Worm (Caenorhabditis elegans) whole organism, early embryonic: ENCODE results near the gene C08F1.6.
"Not testable (repeated sequence)": the region's sequence is repeated elsewhere in the genome, so short reads cannot be mapped to it uniquely, and the experiment has no call there.

ENCODE experiments used
- B0310.2 ChIP-seq: sonication (generic microtip); optimal IDR thresholded peaks from 2 replicates; lab custom pipeline; 2016; ENCODE audit warnings: mild to moderate bottlenecking, missing genetic modification characterization, missing compliant biosample characterization
- F13C5.2 ChIP-seq: sonication (generic microtip); optimal IDR thresholded peaks from 2 replicates; lab custom pipeline; 2017; ENCODE audit warnings: mild to moderate bottlenecking, missing genetic modification characterization, inconsistent platforms, missing compliant biosample characterization
- aly-1 ChIP-seq: sonication (generic microtip); optimal IDR thresholded peaks from 2 replicates; lab custom pipeline; 2016; ENCODE audit warnings: missing genetic modification characterization, missing compliant biosample characterization
- ama-1 ChIP-seq: fragments of 150-350 bp; optimal IDR thresholded peaks from 2 replicates; lab custom pipeline; 2014
- ceh-13 ChIP-seq: fragments of 200-800 bp; sonication (Bioruptor generic); optimal IDR thresholded peaks from 2 replicates; lab custom pipeline; 2018; ENCODE audit warnings: mild to moderate bottlenecking, missing genetic modification characterization, missing compliant biosample characterization
- ceh-36 ChIP-seq: sonication (generic microtip); optimal IDR thresholded peaks from 2 replicates; lab custom pipeline; 2016; ENCODE audit warnings: missing genetic modification characterization, inconsistent platforms, missing compliant biosample characterization
- ets-7 ChIP-seq: sonication (generic microtip); optimal IDR thresholded peaks from 2 replicates; lab custom pipeline; 2016; ENCODE audit warnings: missing genotype, missing genetic modification characterization, missing compliant biosample characterization
- flt-1 ChIP-seq: fragments of 200-800 bp; sonication (Bioruptor generic); IDR thresholded peaks from 2 replicates; pipeline ENCODE4 v1.3.6; 2022; ENCODE audit warnings: missing genetic modification characterization, missing compliant biosample characterization
- hmbx-1 ChIP-seq: sonication (generic microtip); optimal IDR thresholded peaks from 2 replicates; lab custom pipeline; 2016; ENCODE audit warnings: mild to moderate bottlenecking, missing genetic modification characterization, missing compliant biosample characterization
- hmg-4 ChIP-seq: fragments of 200-800 bp; sonication (Bioruptor generic); optimal IDR thresholded peaks from 2 replicates; lab custom pipeline; 2018; ENCODE audit warnings: mild to moderate bottlenecking, missing genetic modification characterization, missing compliant biosample characterization
- hnd-1 ChIP-seq: sonication (generic microtip); optimal IDR thresholded peaks from 2 replicates; lab custom pipeline; 2016; ENCODE audit warnings: missing genetic modification characterization, missing compliant biosample characterization
- pes-1 ChIP-seq: fragments of 200-800 bp; sonication (Bioruptor generic); IDR thresholded peaks from 2 replicates; pipeline ENCODE4 v1.3.6; 2022; ENCODE audit warnings: missing genetic modification reagents, missing genetic modification characterization, missing compliant biosample characterization
- scrt-1 ChIP-seq: fragments of 200-800 bp; sonication (Bioruptor generic); IDR thresholded peaks from 2 replicates; pipeline ENCODE4 v1.3.6; 2022; ENCODE audit warnings: missing genetic modification characterization, missing compliant biosample characterization
- sea-1 ChIP-seq: fragments of 200-800 bp; sonication (Bioruptor generic); conservative IDR thresholded peaks from 2 replicates; pipeline ENCODE4 v1.3.6; 2022; ENCODE audit warnings: missing genetic modification characterization, missing compliant biosample characterization
- tbx-11 ChIP-seq: fragments of 200-800 bp; sonication (Bioruptor generic); IDR thresholded peaks from 2 replicates; pipeline ENCODE4 v1.3.6; 2022; ENCODE audit warnings: missing genetic modification characterization, missing compliant biosample characterization
- tbx-37 ChIP-seq: fragments of 200-800 bp; sonication (Bioruptor generic); conservative IDR thresholded peaks from 2 replicates; pipeline ENCODE4 v1.3.6; 2022; ENCODE audit warnings: missing genetic modification reagents, missing genetic modification characterization, missing compliant biosample characterization
- tra-4 ChIP-seq: sonication (generic microtip); optimal IDR thresholded peaks from 2 replicates; lab custom pipeline; 2017; ENCODE audit warnings: missing genetic modification characterization, missing compliant biosample characterization

Gene C08F1.6

ce11 chrII:1782474-1782873, 5.5 kb downstream of the C08F1.6 start, which contains the start of gene math-4:
TSS of gene math-4 (minus strand) at chrII:1782574.
- no peak for TF ChIP-seq F13C5.2
- no peak for TF ChIP-seq ama-1

- not testable (repeated sequence) for TF ChIP-seq hnd-1 (tag; lab: Kevin White, UChicago); sea-1 (GFP tag; lab: Robert Waterston, UW); scrt-1 (GFP tag; lab: Robert Waterston, UW)
Observed at ce11 chrII:1775234-1775633, 12.8 kb downstream of the C08F1.6 start, which contains the start of gene F36H5.14. TSS of gene F36H5.14 (plus strand) at chrII:1775534.

ce11 chrII:1771785-1772184, 16.2 kb downstream of the C08F1.6 start, which contains the start of gene math-3:
TSS of gene math-3 (plus strand) at chrII:1772085.
- TF ChIP-seq sea-1 (GFP tag; lab: Robert Waterston, UW) (no peak), hmbx-1 (tag; lab: Kevin White, UChicago) (no peak), B0310.2 (tag; lab: Kevin White, UChicago) (no peak), hmg-4 (GFP tag; lab: Kevin White, UChicago) (no peak), aly-1 (no peak)

ce11 chrII:1771347-1771746, 16.6 kb downstream of the C08F1.6 start, which contains the start of gene math-26:
TSS of gene math-26 (plus strand) at chrII:1771647.
- not testable (repeated sequence) for TF ChIP-seq ets-7 (tag; lab: Kevin White, UChicago); F13C5.2; hmbx-1 (tag; lab: Kevin White, UChicago)

ce11 chrII:1766715-1767114, 21.3 kb downstream of the C08F1.6 start:
- TF ChIP-seq ceh-13 (no peak), aly-1 (no peak), flt-1 (no peak), hmbx-1 (tag; lab: Kevin White, UChicago) (no peak), ama-1 (no peak), hnd-1 (tag; lab: Kevin White, UChicago) (no peak), pes-1 (GFP tag; lab: Robert Waterston, UW) (no peak), sea-1 (GFP tag; lab: Robert Waterston, UW) (no peak), B0310.2 (tag; lab: Kevin White, UChicago) (no peak)

DNA sequence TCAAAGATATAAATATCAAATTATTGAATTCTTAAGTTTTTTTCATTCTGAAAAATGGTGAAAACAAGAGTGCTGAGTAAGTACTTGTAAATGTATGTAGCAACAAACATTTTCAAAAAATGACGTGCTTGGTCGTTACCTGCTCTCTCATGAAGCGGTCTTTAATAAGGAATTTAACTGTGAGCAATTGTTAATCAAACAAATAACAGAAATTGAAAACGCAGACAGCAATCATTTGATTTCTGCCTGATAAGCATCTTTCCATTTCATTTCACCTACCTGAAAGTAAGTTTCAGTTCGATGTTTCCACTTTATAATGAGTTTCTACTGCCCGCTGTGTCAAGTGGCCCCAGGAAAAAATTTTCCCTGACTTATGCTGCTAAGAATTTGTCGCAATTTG, 24.9 kb downstream of the C08F1.6 start, which contains the start of gene math-28:
Gene math-28, plus strand, starts transcription at position 301 of the 400 bp plus-strand sequence.
- TF ChIP-seq sea-1 (GFP tag; lab: Robert Waterston, UW) (no peak), flt-1 (no peak), tra-4 (tag; lab: Kevin White, UChicago) (no peak), hnd-1 (tag; lab: Kevin White, UChicago) (no peak)

ce11 chrII:1761564-1761963, 26.4 kb downstream of the C08F1.6 start, which contains the start of gene F36H5.4:
TSS of gene F36H5.4 (plus strand) at chrII:1761864.
- TF ChIP-seq tbx-11 (GFP tag; lab: Robert Waterston, UW) (no peak), tbx-37 (GFP tag; lab: Robert Waterston, UW) (no peak), flt-1 (no peak), ceh-13 (no peak), B0310.2 (tag; lab: Kevin White, UChicago) (no peak), aly-1 (no peak), sea-1 (GFP tag; lab: Robert Waterston, UW) (no peak), scrt-1 (GFP tag; lab: Robert Waterston, UW) (no peak), ceh-36 (tag; lab: Kevin White, UChicago) (no peak), F13C5.2 (no peak), hmbx-1 (tag; lab: Kevin White, UChicago) (no peak), tra-4 (tag; lab: Kevin White, UChicago) (no peak), ets-7 (tag; lab: Kevin White, UChicago) (no peak), hnd-1 (tag; lab: Kevin White, UChicago) (no peak), ama-1 (no peak)

- TF ChIP-seq B0310.2 (tag; lab: Kevin White, UChicago) (no peak), tbx-11 (GFP tag; lab: Robert Waterston, UW) (no peak), flt-1 (no peak)
Observed at ce11 chrII:1759602-1760001, 28.4 kb downstream of the C08F1.6 start, which contains the start of gene F36H5.18. TSS of gene F36H5.18 (plus strand) at chrII:1759902.

DNA sequence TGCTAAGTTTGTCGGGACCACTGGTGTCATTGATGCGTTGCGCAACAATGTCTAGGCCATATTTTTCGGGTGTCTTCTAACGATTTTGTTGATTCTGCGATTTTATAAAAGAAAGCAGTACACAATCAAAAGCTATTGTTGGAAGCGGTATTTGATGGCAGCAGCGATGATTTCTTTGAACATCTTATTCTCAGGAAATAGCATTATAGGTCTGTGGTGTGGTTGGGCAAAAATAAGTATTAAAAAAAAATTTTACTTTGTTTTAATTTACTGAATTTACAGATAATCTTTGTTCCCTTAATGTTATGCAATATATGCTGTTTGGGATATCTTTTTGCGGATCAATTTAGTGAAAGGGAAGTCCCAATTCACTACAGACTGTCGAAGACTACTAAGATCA, 31.0 kb downstream of the C08F1.6 start, which contains the start of gene F36H5.10:
Gene F36H5.10, plus strand, starts transcription at position 301 of the 400 bp plus-strand sequence.
- TF ChIP-seq scrt-1 (GFP tag; lab: Robert Waterston, UW) (no peak), ama-1 (no peak), tbx-37 (GFP tag; lab: Robert Waterston, UW) (no peak)

- TF ChIP-seq ceh-13 (no peak), F13C5.2 (no peak), hnd-1 (tag; lab: Kevin White, UChicago) (no peak), B0310.2 (tag; lab: Kevin White, UChicago) (no peak), scrt-1 (GFP tag; lab: Robert Waterston, UW) (no peak), sea-1 (GFP tag; lab: Robert Waterston, UW) (no peak), aly-1 (no peak), tra-4 (tag; lab: Kevin White, UChicago) (no peak), ama-1 (no peak), flt-1 (no peak), hmg-4 (GFP tag; lab: Kevin White, UChicago) (no peak), pes-1 (GFP tag; lab: Robert Waterston, UW) (no peak), tbx-37 (GFP tag; lab: Robert Waterston, UW) (no peak)
Observed at ce11 chrII:1756582-1756981, 31.4 kb downstream of the C08F1.6 start, which contains the start of gene fbxb-53. TSS of gene fbxb-53 (plus strand) at chrII:1756882.
